Fruit fly (Drosophila melanogaster): ENCODE results near the gene mei-217.

mei-217 gene

DNA sequence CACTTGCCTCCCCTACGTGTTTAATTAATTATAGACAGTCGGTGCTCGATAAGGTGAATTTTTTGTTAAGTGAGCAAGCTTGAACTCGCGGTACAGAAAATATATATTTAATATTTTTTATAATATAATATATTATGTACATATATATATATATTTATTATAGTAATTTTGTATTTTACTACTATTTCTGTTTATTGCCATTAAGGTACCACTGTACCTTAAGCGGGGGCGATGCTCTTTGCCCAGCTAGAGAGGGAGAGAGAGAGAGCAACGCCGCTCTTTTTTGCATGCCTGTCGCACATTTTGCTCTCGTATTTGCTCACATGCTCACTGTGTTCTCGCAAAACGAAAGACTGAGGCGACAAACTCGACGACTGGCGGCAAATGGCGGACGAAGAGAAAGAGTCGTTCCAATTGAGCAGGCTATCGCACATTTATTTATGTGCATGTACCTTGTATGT lies 27.7 kb upstream of the mei-217 start (continued):
- 0 out of 2 replicates have a peak, but pooled peaks have one; percentile 25 for TF ChIP-seq Poxn (GFP tag; IDR thresholded peaks at IDR 0.05)
- TF ChIP-seq stwl (tag; optimal IDR thresholded peaks at IDR 0.05): no peak
- peak; percentile 58 for TF ChIP-seq nom (GFP tag; optimal IDR thresholded peaks at IDR 0.05)
- TF ChIP-seq NFAT (GFP tag; IDR thresholded peaks at IDR 0.05): no peak
- TF ChIP-seq Dek (tag; optimal IDR thresholded peaks at IDR 0.05): peak; percentile 47
- peak; percentile 48; the same call in 1 of the 2 replicates for TF ChIP-seq CG32772 (GFP tag; IDR thresholded peaks at IDR 0.05)
- peak; percentile 33 for TF ChIP-seq D19A (tag; optimal IDR thresholded peaks at IDR 0.05)
- no peak for TF ChIP-seq insv (GFP tag; optimal IDR thresholded peaks at IDR 0.05)
- TF ChIP-seq CG18619 (GFP tag; optimal IDR thresholded peaks at IDR 0.05): peak; percentile 8
- TF ChIP-seq Lpt (GFP tag; optimal IDR thresholded peaks at IDR 0.05): no peak
- TF ChIP-seq shn (GFP tag; optimal IDR thresholded peaks at IDR 0.05): no peak
- 0 out of 3 replicates have a peak, but pooled peaks have one; percentile 35 for TF ChIP-seq CG17361 (GFP tag; IDR thresholded peaks at IDR 0.05)
- TF ChIP-seq Blimp-1 (GFP tag; optimal IDR thresholded peaks at IDR 0.05): peak; percentile 2
- TF ChIP-seq ind (GFP tag; optimal IDR thresholded peaks at IDR 0.05): peak; percentile 23
- no peak for TF ChIP-seq sna (GFP tag; IDR thresholded peaks at IDR 0.05; ENCODE audit: partially characterized antibody)
- no peak for TF ChIP-seq h (optimal IDR thresholded peaks at IDR 0.05)
- no peak for TF ChIP-seq CG18764 (GFP tag; optimal IDR thresholded peaks at IDR 0.05)
- no peak for TF ChIP-seq aop (GFP tag; IDR thresholded peaks at IDR 0.05)
- TF ChIP-seq nerfin-2 (GFP tag; IDR thresholded peaks at IDR 0.05; ENCODE audit: partially characterized antibody): no peak
- TF ChIP-seq vnd (GFP tag; IDR thresholded peaks at IDR 0.05; ENCODE audit: partially characterized antibody): no peak
- no peak for TF ChIP-seq CG10431 (GFP tag; optimal IDR thresholded peaks at IDR 0.05)
- TF ChIP-seq CG6175 (GFP tag; IDR thresholded peaks at IDR 0.05): no peak
- TF ChIP-seq Sox102F (GFP tag; optimal IDR thresholded peaks at IDR 0.05): peak; percentile 38
- TF ChIP-seq CG32532 (GFP tag; IDR thresholded peaks at IDR 0.05): peak; percentile 77
- TF ChIP-seq bcd (GFP tag; optimal IDR thresholded peaks at IDR 0.05): peak; percentile 24
- TF ChIP-seq Dbx (GFP tag; IDR thresholded peaks at IDR 0.05): peak; percentile 49; the same call in 1 of the 3 replicates
- no peak for TF ChIP-seq yki (optimal IDR thresholded peaks at IDR 0.05)
- TF ChIP-seq Hmx (GFP tag; optimal IDR thresholded peaks at IDR 0.05): no peak
- TF ChIP-seq ham (GFP tag; IDR thresholded peaks at IDR 0.05): no peak
- TF ChIP-seq CG17612 (GFP tag; IDR thresholded peaks at IDR 0.05): no peak
- no peak for TF ChIP-seq CG5245 (GFP tag; optimal IDR thresholded peaks at IDR 0.05)
- TF ChIP-seq CG1024 (GFP tag; IDR thresholded peaks at IDR 0.05): no peak
- TF ChIP-seq da (GFP tag; optimal IDR thresholded peaks at IDR 0.05): no peak
- TF ChIP-seq gem (tag; optimal IDR thresholded peaks at IDR 0.05): peak; percentile 60
- peak; percentile 28 for TF ChIP-seq Sox100B (GFP tag; optimal IDR thresholded peaks at IDR 0.05)
- no peak for TF ChIP-seq NC2β (GFP tag; optimal IDR thresholded peaks at IDR 0.05)
- no peak for TF ChIP-seq unc-4 (GFP tag; IDR thresholded peaks at IDR 0.05; ENCODE audit: partially characterized antibody)
- peak; percentile 49; the same call in 1 of the 2 replicates for TF ChIP-seq sob (GFP tag; IDR thresholded peaks at IDR 0.05)
- no peak for TF ChIP-seq hth (optimal IDR thresholded peaks at IDR 0.05)
- no peak for TF ChIP-seq Max (GFP tag; optimal IDR thresholded peaks at IDR 0.05)
- TF ChIP-seq CG17568 (GFP tag; optimal IDR thresholded peaks at IDR 0.05): no peak
- peak; percentile 70 for TF ChIP-seq CG15479 (GFP tag; optimal IDR thresholded peaks at IDR 0.05)
- TF ChIP-seq BtbVII (GFP tag; optimal IDR thresholded peaks at IDR 0.05): peak; percentile 29
- TF ChIP-seq Doc3 (GFP tag; IDR thresholded peaks at IDR 0.05; ENCODE audit: partially characterized antibody): no peak
- TF ChIP-seq CG16779 (GFP tag; IDR thresholded peaks at IDR 0.05): no peak
- TF ChIP-seq CG12942 (GFP tag; optimal IDR thresholded peaks at IDR 0.05): no peak
- no peak for TF ChIP-seq Mrtf (GFP tag; IDR thresholded peaks at IDR 0.05)
- peak; percentile 57 for TF ChIP-seq Hmr (GFP tag; optimal IDR thresholded peaks at IDR 0.05)
- TF ChIP-seq ase (GFP tag; IDR thresholded peaks at IDR 0.05): no peak
- peak; percentile 24; the same call in 1 of the 2 replicates for TF ChIP-seq MBD-R2 (GFP tag; IDR thresholded peaks at IDR 0.05)
- peak; percentile 69 for TF ChIP-seq cwo (GFP tag; optimal IDR thresholded peaks at IDR 0.05)
- no peak for TF ChIP-seq org-1 (GFP tag; optimal IDR thresholded peaks at IDR 0.05)
